Fruit fly (Drosophila melanogaster) whole organism, embryonic: Measurements from ENCODE around the gene Cpr62Bc.
A peak's percentile ranks its signal among the peaks of the same experiment; 100 is the strongest.

ENCODE experiments used
- Ada2b ChIP-seq: fragments of 200-800 bp; sonication (Bioruptor generic); IDR thresholded peaks from 2 replicates; pipeline ENCODE4 v1.3.6; 2022; ENCODE audit warnings: missing biosample characterization, missing genetic modification characterization
- B-H2 ChIP-seq: fragments of 200-800 bp; sonication (Bioruptor generic); optimal IDR thresholded peaks from 2 replicates; lab custom pipeline; 2018; ENCODE audit warnings: missing biosample characterization, mild to moderate bottlenecking, missing genetic modification characterization
- Blimp-1 ChIP-seq: fragments of 200-800 bp; sonication (Bioruptor generic); optimal IDR thresholded peaks from 3 replicates; lab custom pipeline; 2018; ENCODE audit warnings: missing biosample characterization, missing genetic modification characterization, mild to moderate bottlenecking, moderate library complexity, missing genetic modification reagents
- CG10543 ChIP-seq: fragments of 200-800 bp; sonication (Bioruptor generic); optimal IDR thresholded peaks from 3 replicates; lab custom pipeline; 2017; ENCODE audit warnings: missing biosample characterization, mild to moderate bottlenecking, missing genetic modification characterization, moderate library complexity
- CG11695 ChIP-seq: fragments of 200-800 bp; sonication (Bioruptor generic); IDR thresholded peaks from 3 replicates; pipeline ENCODE4 v1.3.6; 2022; ENCODE audit warnings: missing biosample characterization, missing genetic modification characterization
- CG12391 ChIP-seq: fragments of 200-800 bp; sonication (Bioruptor generic); optimal IDR thresholded peaks from 3 replicates; lab custom pipeline; 2018; ENCODE audit warnings: missing biosample characterization, mild to moderate bottlenecking, missing genetic modification characterization, moderate library complexity
- CG12769 ChIP-seq: fragments of 200-800 bp; sonication (Bioruptor generic); optimal IDR thresholded peaks from 2 replicates; lab custom pipeline; 2019; ENCODE audit warnings: missing biosample characterization, mild to moderate bottlenecking, missing genetic modification characterization, moderate library complexity
- CG13287 ChIP-seq: fragments of 200-800 bp; sonication (Bioruptor generic); IDR thresholded peaks from 2 replicates; pipeline ENCODE4 v1.3.6; 2022; ENCODE audit warnings: missing biosample characterization, missing genetic modification characterization; ENCODE audit not compliant: partially characterized antibody
- CG13424 ChIP-seq: fragments of 200-800 bp; sonication (Bioruptor generic); optimal IDR thresholded peaks from 2 replicates; lab custom pipeline; 2019; ENCODE audit warnings: missing biosample characterization, mild to moderate bottlenecking, missing genetic modification characterization, moderate library complexity
- CG14050 ChIP-seq: fragments of 200-800 bp; sonication (Bioruptor generic); IDR thresholded peaks from 3 replicates; pipeline ENCODE4 v1.3.6; 2022; ENCODE audit warnings: missing biosample characterization, missing genetic modification characterization
- CG14667 ChIP-seq: fragments of 200-800 bp; sonication (Bioruptor generic); IDR thresholded peaks from 2 replicates; pipeline ENCODE4 v1.3.6; 2022; ENCODE audit warnings: missing biosample characterization, missing genetic modification characterization
- CG14860 ChIP-seq: fragments of 200-800 bp; sonication (Bioruptor generic); IDR thresholded peaks from 3 replicates; pipeline ENCODE4 v1.3.6; 2022; ENCODE audit warnings: missing biosample characterization, missing genetic modification characterization; ENCODE audit not compliant: partially characterized antibody
- CG15514 ChIP-seq: fragments of 200-800 bp; sonication (Bioruptor generic); optimal IDR thresholded peaks from 3 replicates; lab custom pipeline; 2017; ENCODE audit warnings: missing biosample characterization, missing genetic modification characterization, mild to moderate bottlenecking, moderate library complexity, missing genetic modification reagents
- CG18476 ChIP-seq: fragments of 200-800 bp; sonication (Bioruptor generic); optimal IDR thresholded peaks from 2 replicates; lab custom pipeline; 2016; ENCODE audit warnings: missing biosample characterization, mild to moderate bottlenecking, missing genetic modification characterization
- CG2199 ChIP-seq: fragments of 200-800 bp; sonication (Bioruptor generic); IDR thresholded peaks from 3 replicates; pipeline ENCODE4 v1.3.6; 2022; ENCODE audit warnings: missing biosample characterization, missing genetic modification characterization
- CG2678 ChIP-seq: fragments of 200-800 bp; sonication (Bioruptor generic); optimal IDR thresholded peaks from 3 replicates; lab custom pipeline; 2019; ENCODE audit warnings: missing biosample characterization, mild to moderate bottlenecking, missing genetic modification characterization, moderate library complexity
- CG33213 ChIP-seq: fragments of 200-800 bp; sonication (Bioruptor generic); optimal IDR thresholded peaks from 3 replicates; lab custom pipeline; 2016; ENCODE audit warnings: missing biosample characterization, missing genetic modification characterization
- CG33557 ChIP-seq: fragments of 200-800 bp; sonication (Bioruptor generic); optimal IDR thresholded peaks from 2 replicates; lab custom pipeline; 2019; ENCODE audit warnings: missing biosample characterization, mild to moderate bottlenecking, missing genetic modification characterization, moderate library complexity
- CG3847 ChIP-seq: fragments of 200-800 bp; sonication (Bioruptor generic); IDR thresholded peaks from 2 replicates; pipeline ENCODE4 v1.3.6; 2022; ENCODE audit warnings: missing biosample characterization, missing genetic modification characterization
- CG4617 ChIP-seq: fragments of 200-800 bp; sonication (Bioruptor generic); optimal IDR thresholded peaks from 3 replicates; lab custom pipeline; 2016; ENCODE audit warnings: missing biosample characterization, missing genetic modification characterization, borderline replicate concordance
- CG5245 ChIP-seq: fragments of 200-800 bp; sonication (Bioruptor generic); optimal IDR thresholded peaks from 3 replicates; lab custom pipeline; 2016; ENCODE audit warnings: missing biosample characterization, missing genetic modification characterization
- CG6791 ChIP-seq: fragments of 200-800 bp; sonication (Bioruptor generic); IDR thresholded peaks from 3 replicates; pipeline ENCODE4 v1.3.6; 2022; ENCODE audit warnings: missing biosample characterization, missing genetic modification characterization; ENCODE audit not compliant: partially characterized antibody
- Doc2 ChIP-seq: fragments of 200-800 bp; sonication (Bioruptor generic); IDR thresholded peaks from 2 replicates; pipeline ENCODE4 v1.3.6; 2022; ENCODE audit warnings: missing biosample characterization, missing genetic modification characterization
- Fer3 ChIP-seq: fragments of 200-800 bp; sonication (Bioruptor generic); optimal IDR thresholded peaks from 2 replicates; lab custom pipeline; 2018; ENCODE audit warnings: missing biosample characterization, mild to moderate bottlenecking, missing genetic modification characterization, moderate library complexity
- GATAe ChIP-seq: fragments of 200-800 bp; sonication (Bioruptor generic); conservative IDR thresholded peaks from 2 replicates; pipeline ENCODE4 v1.3.6; 2022; ENCODE audit warnings: missing biosample characterization, missing genetic modification characterization
- Hand ChIP-seq: fragments of 200-800 bp; sonication (Bioruptor generic); optimal IDR thresholded peaks from 2 replicates; lab custom pipeline; 2017; ENCODE audit warnings: mild to moderate bottlenecking, missing biosample characterization, missing genetic modification reagents, missing genetic modification characterization
- MESR4 ChIP-seq: fragments of 200-800 bp; sonication (Bioruptor generic); optimal IDR thresholded peaks from 2 replicates; lab custom pipeline; 2018; ENCODE audit warnings: missing biosample characterization, mild to moderate bottlenecking, missing genetic modification characterization, moderate library complexity
- Meics ChIP-seq: fragments of 200-800 bp; sonication (Bioruptor generic); optimal IDR thresholded peaks from 2 replicates; lab custom pipeline; 2017; ENCODE audit warnings: missing biosample characterization, mild to moderate bottlenecking, missing genetic modification characterization
- NFAT ChIP-seq: fragments of 200-800 bp; sonication (Bioruptor generic); IDR thresholded peaks from 2 replicates; pipeline ENCODE4 v1.3.6; 2022; ENCODE audit warnings: missing biosample characterization, missing genetic modification characterization
- Nf-YA ChIP-seq: fragments of 200-800 bp; sonication (Bioruptor generic); IDR thresholded peaks from 2 replicates; pipeline ENCODE4 v1.3.6; 2022; ENCODE audit warnings: missing biosample characterization, missing genetic modification characterization
- Sox102F ChIP-seq: fragments of 200-800 bp; sonication (Bioruptor generic); optimal IDR thresholded peaks from 2 replicates; lab custom pipeline; 2018; ENCODE audit warnings: missing biosample characterization, mild to moderate bottlenecking, missing genetic modification characterization, moderate library complexity
- Spps ChIP-seq: fragments of 200-800 bp; sonication (Bioruptor generic); optimal IDR thresholded peaks from 2 replicates; lab custom pipeline; 2018; ENCODE audit warnings: missing biosample characterization, mild to moderate bottlenecking, missing genetic modification characterization
- TFAM ChIP-seq: fragments of 200-800 bp; sonication (Bioruptor generic); optimal IDR thresholded peaks from 2 replicates; lab custom pipeline; 2017; ENCODE audit warnings: missing biosample characterization, missing genetic modification characterization, inconsistent platforms
- ac ChIP-seq: fragments of 200-800 bp; sonication (Bioruptor generic); optimal IDR thresholded peaks from 3 replicates; lab custom pipeline; 2017; ENCODE audit warnings: missing biosample characterization, mild to moderate bottlenecking, missing genetic modification characterization
- aop ChIP-seq: fragments of 200-800 bp; sonication (Bioruptor generic); IDR thresholded peaks from 2 replicates; pipeline ENCODE4 v1.3.6; 2022; ENCODE audit warnings: missing biosample characterization, missing genetic modification characterization
- az2 ChIP-seq: fragments of 200-800 bp; sonication (Bioruptor generic); optimal IDR thresholded peaks from 3 replicates; lab custom pipeline; 2016; ENCODE audit warnings: missing biosample characterization, missing genetic modification characterization
- bab2 ChIP-seq: fragments of 200-800 bp; sonication (Bioruptor generic); optimal IDR thresholded peaks from 2 replicates; lab custom pipeline; 2016; ENCODE audit warnings: missing biosample characterization, missing genetic modification characterization
- bbx ChIP-seq: fragments of 200-800 bp; sonication (Bioruptor generic); IDR thresholded peaks from 2 replicates; pipeline ENCODE4 v1.3.6; 2022; ENCODE audit warnings: missing biosample characterization, missing genetic modification characterization; ENCODE audit not compliant: partially characterized antibody
- chif ChIP-seq, 2 experiments: fragments of 200-800 bp; sonication (Bioruptor generic); optimal IDR thresholded peaks; 3 replicates each; lab custom pipeline; 2016; ENCODE audit warnings: missing biosample characterization in 2 of 2, missing genetic modification characterization in 2 of 2
- disco-r ChIP-seq: fragments of 200-800 bp; sonication (Bioruptor generic); optimal IDR thresholded peaks from 2 replicates; lab custom pipeline; 2016; ENCODE audit warnings: missing biosample characterization, missing genetic modification characterization
- dmrt11E ChIP-seq: fragments of 200-800 bp; sonication (Bioruptor generic); optimal IDR thresholded peaks from 3 replicates; lab custom pipeline; 2018; ENCODE audit warnings: missing biosample characterization, mild to moderate bottlenecking, missing genetic modification characterization, moderate library complexity
- dpn ChIP-seq, 2 experiments: fragments of 200-800 bp; sonication (Bioruptor generic); optimal IDR thresholded peaks; 3 replicates each; lab custom pipeline; 2016; ENCODE audit warnings: missing biosample characterization in 2 of 2, missing genetic modification characterization in 2 of 2
- ftz-f1 ChIP-seq: fragments of 200-800 bp; sonication (Bioruptor generic); optimal IDR thresholded peaks from 2 replicates; lab custom pipeline; 2016; ENCODE audit warnings: missing biosample characterization, missing genetic modification characterization
- gce ChIP-seq: fragments of 200-800 bp; sonication (Bioruptor generic); IDR thresholded peaks from 3 replicates; pipeline ENCODE4 v1.3.6; 2022; ENCODE audit warnings: missing biosample characterization, missing genetic modification characterization
- gcm ChIP-seq: fragments of 200-800 bp; sonication (Bioruptor generic); optimal IDR thresholded peaks from 2 replicates; lab custom pipeline; 2019; ENCODE audit warnings: missing biosample characterization, mild to moderate bottlenecking, missing genetic modification characterization, moderate library complexity
- gsb ChIP-seq: fragments of 200-800 bp; sonication (Bioruptor generic); IDR thresholded peaks from 2 replicates; pipeline ENCODE4 v1.3.6; 2022; ENCODE audit warnings: missing biosample characterization, missing genetic modification characterization
- h ChIP-seq: fragments of >200 bp; optimal IDR thresholded peaks from 2 replicates; lab custom pipeline; 2017
- mirr ChIP-seq: fragments of 200-800 bp; sonication (Bioruptor generic); optimal IDR thresholded peaks from 3 replicates; lab custom pipeline; 2018; ENCODE audit warnings: missing biosample characterization, mild to moderate bottlenecking, missing genetic modification characterization
- oc ChIP-seq: fragments of 200-800 bp; sonication (Bioruptor generic); optimal IDR thresholded peaks from 2 replicates; lab custom pipeline; 2018; ENCODE audit warnings: missing biosample characterization, mild to moderate bottlenecking, missing genetic modification characterization, moderate library complexity
- prd ChIP-seq, 3 experiments: fragments of >200 bp in 2 of 3; fragments of 200-800 bp in 1 of 3; sonication (Bioruptor generic) in 1 of 3; optimal IDR thresholded peaks in 2 of 3; IDR thresholded peaks in 1 of 3; 2 replicates in 2 of 3; 3 replicates in 1 of 3; pipeline versions ENCODE4 v1.3.6 to Lab custom; 2017 to 2022; ENCODE audit warnings: missing biosample characterization in 1 of 3, missing genetic modification characterization in 1 of 3
- vvl ChIP-seq: fragments of 200-800 bp; sonication (Bioruptor generic); IDR thresholded peaks from 2 replicates; pipeline ENCODE4 v1.3.6; 2022; ENCODE audit warnings: missing biosample characterization, missing genetic modification characterization

Cpr62Bc gene

dm6 chr3L:1818834-1819233, 23.1 kb downstream of the Cpr62Bc start (continued):
- TF ChIP-seq NFAT (no peak), CG3847 (GFP tag; lab: Robert Waterston, UW) (no peak), ac (GFP tag; lab: Kevin White, UChicago) (no peak), chif (GFP tag; optimal IDR thresholded peaks at IDR 0.05; lab: Kevin White, UChicago) (no peak), CG33213 (GFP tag; lab: Kevin White, UChicago) (no peak), oc (tag; lab: Kevin White, UChicago) (peak; percentile 89), CG14860 (no peak), disco-r (GFP tag; lab: Kevin White, UChicago) (no peak), CG2678 (tag; lab: Kevin White, UChicago) (no peak), GATAe (GFP tag; lab: Robert Waterston, UW) (no peak), CG14050 (GFP tag; lab: Robert Waterston, UW) (no peak), Blimp-1 (GFP tag; lab: Kevin White, UChicago) (no peak), CG4617 (GFP tag; lab: Kevin White, UChicago) (no peak), CG5245 (GFP tag; lab: Kevin White, UChicago) (no peak), Doc2 (GFP tag; lab: Robert Waterston, UW) (no peak), B-H2 (GFP tag; lab: Kevin White, UChicago) (peak; percentile 35), CG12391 (tag; lab: Kevin White, UChicago) (no peak), Ada2b (no peak), ftz-f1 (GFP tag; lab: Kevin White, UChicago) (peak; percentile 55), dpn (GFP tag; optimal IDR thresholded peaks at IDR 0.05; lab: Kevin White, UChicago) (no peak), gsb (GFP tag; lab: Robert Waterston, UW) (no peak), dmrt11E (no peak), Meics (no peak), Sox102F (GFP tag; lab: Kevin White, UChicago) (peak; percentile 7), CG14667 (no peak), CG10543 (GFP tag; lab: Kevin White, UChicago) (peak; percentile 10), CG13287 (GFP tag; lab: Robert Waterston, UW) (no peak), mirr (GFP tag; lab: Kevin White, UChicago) (peak; percentile 20), Spps (tag; lab: Kevin White, UChicago) (no peak), TFAM (GFP tag; lab: Kevin White, UChicago) (no peak), CG6791 (GFP tag; lab: Robert Waterston, UW) (no peak), prd (optimal IDR thresholded peaks at IDR 0.05; lab: Kevin White, UChicago) (no peak), prd (GFP tag; IDR thresholded peaks at IDR 0.05; lab: Robert Waterston, UW) (no peak), Fer3 (tag; lab: Kevin White, UChicago) (no peak), gce (GFP tag; lab: Robert Waterston, UW) (no peak), CG18476 (no peak), CG15514 (no peak), vvl (no peak), CG13424 (tag; lab: Kevin White, UChicago) (no peak), CG11695 (no peak), CG12769 (tag; lab: Kevin White, UChicago) (peak; percentile 53), Nf-YA (GFP tag; lab: Robert Waterston, UW) (no peak), aop (GFP tag; lab: Robert Waterston, UW) (no peak), CG2199 (GFP tag; lab: Robert Waterston, UW) (0 out of 3 replicates have a peak, but pooled peaks have one; percentile 23), Hand (no peak), CG33557 (no peak), bbx (GFP tag; lab: Robert Waterston, UW) (no peak), bab2 (GFP tag; lab: Kevin White, UChicago) (no peak), az2 (GFP tag; lab: Kevin White, UChicago) (no peak), h (lab: Kevin White, UChicago) (no peak), gcm (GFP tag; lab: Kevin White, UChicago) (no peak), MESR4 (GFP tag; lab: Kevin White, UChicago) (no peak)
